Fruit fly (Drosophila melanogaster) whole organism, embryonic: ENCODE results near the gene udt.

Source experiments
- Abd-B ChIP-seq: fragments of 200-800 bp; sonication (Bioruptor generic); optimal IDR thresholded peaks from 2 replicates; lab custom pipeline; 2018; ENCODE audit warnings: missing biosample characterization, mild to moderate bottlenecking, missing genetic modification characterization, moderate library complexity
- Adf1 ChIP-seq: fragments of 200-800 bp; sonication (Bioruptor generic); IDR thresholded peaks from 2 replicates; pipeline ENCODE4 v1.3.6; 2022; ENCODE audit warnings: missing biosample characterization, missing genetic modification characterization
- CG11696 ChIP-seq: fragments of 200-800 bp; sonication (Bioruptor generic); IDR thresholded peaks from 2 replicates; pipeline ENCODE4 v1.3.6; 2022; ENCODE audit warnings: missing biosample characterization, missing genetic modification characterization
- CG17361 ChIP-seq: fragments of 200-800 bp; sonication (Bioruptor generic); IDR thresholded peaks from 3 replicates; pipeline ENCODE4 v1.3.6; 2022; ENCODE audit warnings: missing biosample characterization, missing genetic modification characterization
- CG32532 ChIP-seq: fragments of 200-800 bp; sonication (Bioruptor generic); IDR thresholded peaks from 2 replicates; pipeline ENCODE4 v1.3.6; 2022; ENCODE audit warnings: missing biosample characterization, missing genetic modification characterization
- CG3726 ChIP-seq: fragments of 200-800 bp; sonication (Bioruptor generic); IDR thresholded peaks from 3 replicates; pipeline ENCODE4, ENCODE4 v1.3.6; 2022; ENCODE audit warnings: missing biosample characterization, missing genetic modification characterization
- Dad ChIP-seq: fragments of 200-800 bp; sonication (Bioruptor generic); optimal IDR thresholded peaks from 3 replicates; lab custom pipeline; 2016; ENCODE audit warnings: missing biosample characterization, missing genetic modification characterization
- Dbx ChIP-seq: fragments of 200-800 bp; sonication (Bioruptor generic); IDR thresholded peaks from 3 replicates; pipeline ENCODE4 v1.3.6; 2022; ENCODE audit warnings: missing biosample characterization, missing genetic modification characterization
- E2f1 ChIP-seq: fragments of 200-800 bp; sonication (Bioruptor generic); IDR thresholded peaks from 2 replicates; pipeline ENCODE4 v1.3.6; 2022; ENCODE audit warnings: missing biosample characterization, missing genetic modification characterization
- Hey ChIP-seq: fragments of 200-800 bp; sonication (Bioruptor generic); optimal IDR thresholded peaks from 3 replicates; lab custom pipeline; 2018; ENCODE audit warnings: missing biosample characterization, mild to moderate bottlenecking, missing genetic modification characterization
- Hr51 ChIP-seq, 2 experiments: fragments of 200-800 bp; sonication (Bioruptor generic); optimal IDR thresholded peaks; 2 replicates in 1 of 2; 3 replicates in 1 of 2; lab custom pipeline; 2016 to 2018; ENCODE audit warnings: missing biosample characterization in 2 of 2, missing genetic modification characterization in 2 of 2, mild to moderate bottlenecking in 1 of 2, moderate library complexity in 1 of 2
- Kr ChIP-seq: fragments of 200-800 bp; sonication (Bioruptor generic); optimal IDR thresholded peaks from 2 replicates; lab custom pipeline; 2017; ENCODE audit warnings: missing biosample characterization, mild to moderate bottlenecking, missing genetic modification characterization
- MBD-R2 ChIP-seq: fragments of 200-800 bp; sonication (Bioruptor generic); IDR thresholded peaks from 2 replicates; pipeline ENCODE4 v1.3.6; 2022; ENCODE audit warnings: missing biosample characterization, missing genetic modification characterization
- Mad ChIP-seq: fragments of 200-800 bp; sonication (Bioruptor generic); optimal IDR thresholded peaks from 2 replicates; lab custom pipeline; 2016; ENCODE audit warnings: missing biosample characterization, missing genetic modification characterization
- Stat92E ChIP-seq, 3 experiments: fragments of >200 bp in 2 of 3; fragments of 200-800 bp in 1 of 3; sonication (Bioruptor generic) in 1 of 3; optimal IDR thresholded peaks; 2 replicates each; lab custom pipeline; 2017 to 2019; ENCODE audit warnings: missing biosample characterization in 3 of 3, missing genetic modification characterization in 3 of 3, mild to moderate bottlenecking in 1 of 3, moderate library complexity in 1 of 3
- ac ChIP-seq: fragments of 200-800 bp; sonication (Bioruptor generic); optimal IDR thresholded peaks from 3 replicates; lab custom pipeline; 2017; ENCODE audit warnings: missing biosample characterization, mild to moderate bottlenecking, missing genetic modification characterization
- bsh ChIP-seq, 2 experiments: fragments of 200-800 bp; sonication (Bioruptor generic); optimal IDR thresholded peaks; 2 replicates each; lab custom pipeline; 2017 to 2018; ENCODE audit warnings: mild to moderate bottlenecking in 2 of 2, missing biosample characterization in 2 of 2, missing genetic modification characterization in 2 of 2, moderate library complexity in 1 of 2
- cg ChIP-seq: fragments of 200-800 bp; sonication (Bioruptor generic); optimal IDR thresholded peaks from 3 replicates; lab custom pipeline; 2019; ENCODE audit warnings: missing biosample characterization, mild to moderate bottlenecking, missing genetic modification characterization, moderate library complexity
- chm ChIP-seq: fragments of 200-800 bp; sonication (Bioruptor generic); IDR thresholded peaks from 2 replicates; pipeline ENCODE4 v1.3.6; 2022; ENCODE audit warnings: missing biosample characterization, missing genetic modification characterization
- dati ChIP-seq: fragments of 200-800 bp; sonication (Bioruptor generic); IDR thresholded peaks from 2 replicates; pipeline ENCODE4 v1.3.6; 2022; ENCODE audit warnings: missing biosample characterization, missing genetic modification characterization
- ftz-f1 ChIP-seq: fragments of 200-800 bp; sonication (Bioruptor generic); optimal IDR thresholded peaks from 2 replicates; lab custom pipeline; 2016; ENCODE audit warnings: missing biosample characterization, missing genetic modification characterization
- gcm ChIP-seq: fragments of 200-800 bp; sonication (Bioruptor generic); optimal IDR thresholded peaks from 2 replicates; lab custom pipeline; 2019; ENCODE audit warnings: missing biosample characterization, mild to moderate bottlenecking, missing genetic modification characterization, moderate library complexity
- grau ChIP-seq: fragments of 200-800 bp; optimal IDR thresholded peaks from 3 replicates; lab custom pipeline; 2019; ENCODE audit warnings: missing biosample characterization, mild to moderate bottlenecking, missing genetic modification characterization, moderate library complexity
- hth ChIP-seq: fragments of >200 bp; optimal IDR thresholded peaks from 2 replicates; lab custom pipeline; 2017; ENCODE audit warnings: inconsistent platforms
- kni ChIP-seq: fragments of 200-800 bp; sonication (Bioruptor generic); optimal IDR thresholded peaks from 3 replicates; lab custom pipeline; 2017; ENCODE audit warnings: mild to moderate bottlenecking, missing biosample characterization, missing genetic modification reagents, missing genetic modification characterization
- lab ChIP-seq: fragments of 200-800 bp; sonication (Bioruptor generic); optimal IDR thresholded peaks from 3 replicates; lab custom pipeline; 2017; ENCODE audit warnings: missing biosample characterization, missing genetic modification characterization, mild to moderate bottlenecking, moderate library complexity, missing genetic modification reagents
- lilli ChIP-seq: fragments of 200-800 bp; sonication (Bioruptor generic); optimal IDR thresholded peaks from 3 replicates; lab custom pipeline; 2016; ENCODE audit warnings: missing biosample characterization, missing genetic modification characterization
- nom ChIP-seq: fragments of 200-800 bp; sonication (Bioruptor generic); optimal IDR thresholded peaks from 2 replicates; lab custom pipeline; 2017; ENCODE audit warnings: missing biosample characterization, missing genetic modification characterization, mild to moderate bottlenecking, moderate library complexity, missing genetic modification reagents
- row ChIP-seq: fragments of 200-800 bp; sonication (Bioruptor generic); IDR thresholded peaks from 3 replicates; pipeline ENCODE4 v1.3.6; 2022; ENCODE audit warnings: missing biosample characterization, missing genetic modification characterization
- sc ChIP-seq, 3 experiments: fragments of >200 bp in 2 of 3; fragments of 200-800 bp in 1 of 3; sonication (Bioruptor generic) in 1 of 3; optimal IDR thresholded peaks; 2 replicates in 2 of 3; 3 replicates in 1 of 3; lab custom pipeline; 2017; ENCODE audit warnings: mild to moderate bottlenecking in 1 of 3, missing biosample characterization in 1 of 3, missing genetic modification characterization in 1 of 3, missing genetic modification reagents in 1 of 3
- tll ChIP-seq, 2 experiments: fragments of 200-800 bp in 1 of 2; fragments of >200 bp in 1 of 2; sonication (Bioruptor generic) in 1 of 2; optimal IDR thresholded peaks; 2 replicates each; lab custom pipeline; 2017 to 2019; ENCODE audit warnings: missing biosample characterization in 2 of 2, missing genetic modification characterization in 2 of 2, mild to moderate bottlenecking in 1 of 2, moderate library complexity in 1 of 2
- ttk ChIP-seq: fragments of 200-800 bp; sonication (Bioruptor generic); IDR thresholded peaks from 2 replicates; pipeline ENCODE4 v2.1.2; 2022; ENCODE audit warnings: missing biosample characterization, missing genetic modification characterization
- twi ChIP-seq: fragments of 200-800 bp; optimal IDR thresholded peaks from 2 replicates; lab custom pipeline; 2019; ENCODE audit warnings: missing biosample characterization, mild to moderate bottlenecking, missing genetic modification characterization, moderate library complexity
- unpg ChIP-seq: fragments of 200-800 bp; sonication (Bioruptor generic); optimal IDR thresholded peaks from 3 replicates; lab custom pipeline; 2018; ENCODE audit warnings: missing biosample characterization, mild to moderate bottlenecking, missing genetic modification characterization, moderate library complexity

The udt gene

DNA sequence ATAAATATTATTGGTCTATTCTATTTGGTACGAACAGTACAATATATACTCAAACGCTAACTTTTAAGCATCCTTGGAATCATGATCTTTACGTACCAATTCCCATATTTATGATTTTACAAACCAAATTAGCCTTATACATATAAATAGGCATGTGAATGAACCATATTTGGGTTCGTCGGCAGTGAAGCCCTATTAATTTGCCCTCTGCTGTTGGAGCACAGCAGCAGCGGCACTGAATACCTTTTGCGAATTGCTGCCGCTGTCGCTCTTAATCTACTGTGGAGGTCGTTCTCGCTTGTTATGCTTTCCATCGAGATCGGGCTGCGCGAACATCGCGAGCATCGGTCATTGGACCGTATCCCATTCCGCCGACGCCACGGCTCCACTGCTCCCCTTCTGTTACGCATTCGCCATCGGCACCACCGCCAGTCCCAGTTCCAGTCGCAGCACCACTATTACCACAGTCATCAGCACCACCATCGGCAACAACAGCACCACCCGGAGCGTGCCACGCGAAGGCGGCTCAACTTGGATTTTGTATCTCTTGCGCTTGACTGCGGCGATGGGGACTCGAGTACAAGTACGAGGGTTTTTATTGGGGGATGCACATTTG, 25.5 kb upstream of the udt start (continued):
- peak; percentile 16; the same call in 1 of the 3 replicates for TF ChIP-seq Dbx (GFP tag; lab: Robert Waterston, UW)
- TF ChIP-seq chm (GFP tag; lab: Robert Waterston, UW): peak; percentile 54; the same call in 1 of the 2 replicates
- peak; percentile 10 for TF ChIP-seq lab (GFP tag; lab: Kevin White, UChicago)
- peak; percentile 13 to 56 for TF ChIP-seq bsh (GFP tag; optimal IDR thresholded peaks at IDR 0.05; lab: Kevin White, UChicago)
- 0 out of 2 replicates have a peak, but pooled peaks have one; percentile 5 for TF ChIP-seq MBD-R2 (GFP tag; lab: Robert Waterston, UW)
- no peak for TF ChIP-seq sc (optimal IDR thresholded peaks at IDR 0.05; lab: Kevin White, UChicago)
- TF ChIP-seq sc (GFP tag; optimal IDR thresholded peaks at IDR 0.05; lab: Kevin White, UChicago): no peak
- no peak for TF ChIP-seq E2f1 (GFP tag; lab: Robert Waterston, UW)
- TF ChIP-seq lilli (GFP tag; lab: Kevin White, UChicago): peak; percentile 14
- TF ChIP-seq grau (tag; lab: Kevin White, UChicago): peak; percentile 27
- peak; percentile 34; the same call in 1 of the 3 replicates for TF ChIP-seq row (GFP tag; lab: Robert Waterston, UW)
- no peak for TF ChIP-seq Hey (tag; lab: Kevin White, UChicago)
- peak; percentile 41; the same call in 1 of the 3 replicates for TF ChIP-seq CG17361 (GFP tag; lab: Robert Waterston, UW)
- TF ChIP-seq nom (GFP tag; lab: Kevin White, UChicago): peak; percentile 69
- TF ChIP-seq twi (tag; lab: Kevin White, UChicago): no peak
- no peak for TF ChIP-seq ac (GFP tag; lab: Kevin White, UChicago)
- peak; percentile 79 for TF ChIP-seq CG11696 (GFP tag; lab: Robert Waterston, UW)
- no peak for TF ChIP-seq hth
- peak; percentile 21 for TF ChIP-seq unpg (GFP tag; lab: Kevin White, UChicago)
- TF ChIP-seq Dad (GFP tag; lab: Kevin White, UChicago): no peak
- TF ChIP-seq cg (GFP tag; lab: Kevin White, UChicago): peak; percentile 17
- TF ChIP-seq Hr51 (GFP tag; optimal IDR thresholded peaks at IDR 0.05; lab: Kevin White, UChicago): peak in 1 of 2 experiments; percentile 20
- TF ChIP-seq ttk: 0 out of 2 replicates have a peak, but pooled peaks have one; percentile 8
- TF ChIP-seq Mad (GFP tag; lab: Kevin White, UChicago): no peak
- no peak; the same call in 1 of the 2 replicates for TF ChIP-seq Adf1 (GFP tag; lab: Robert Waterston, UW)
- 0 out of 3 replicates have a peak, but pooled peaks have one; percentile 4 for TF ChIP-seq CG3726 (GFP tag; lab: Robert Waterston, UW)
- TF ChIP-seq ftz-f1 (GFP tag; lab: Kevin White, UChicago): peak; percentile 29

DNA sequence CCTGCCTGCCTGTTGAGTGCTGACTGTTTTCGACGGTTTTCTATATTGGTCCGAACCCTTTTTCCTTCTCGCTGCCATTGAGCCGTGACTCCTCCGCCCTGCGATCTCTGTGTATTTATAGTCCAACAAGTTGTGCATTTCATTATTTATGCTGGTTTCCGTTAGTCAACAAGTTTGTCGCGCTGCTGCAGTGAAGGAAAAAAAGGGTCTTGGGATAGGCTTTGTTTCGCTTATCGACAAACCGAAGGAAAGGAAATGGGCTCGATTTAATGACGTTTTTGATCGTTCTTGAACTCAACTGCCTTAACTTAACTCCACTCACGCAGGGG, 24.5 kb upstream of the udt start:
- peak; percentile 75 for TF ChIP-seq Kr
- no peak for TF ChIP-seq CG32532
- no peak for TF ChIP-seq dati
- TF ChIP-seq gcm (GFP tag; lab: Kevin White, UChicago): peak; percentile 18
- TF ChIP-seq kni (GFP tag; lab: Kevin White, UChicago): peak; percentile 53
- TF ChIP-seq Abd-B (GFP tag; lab: Kevin White, UChicago): no peak
- TF ChIP-seq Stat92E (GFP tag; optimal IDR thresholded peaks at IDR 0.05; lab: Kevin White, UChicago): peak in 1 of 3 experiments; percentile 21
- peak in 1 of 2 experiments; percentile 82 for TF ChIP-seq tll (GFP tag; optimal IDR thresholded peaks at IDR 0.05; lab: Kevin White, UChicago)
